Worm (Caenorhabditis elegans): ENCODE results near the gene acl-8.
A peak's percentile ranks its signal among the peaks of the same experiment; 100 is the strongest.

acl-8 gene

DNA sequence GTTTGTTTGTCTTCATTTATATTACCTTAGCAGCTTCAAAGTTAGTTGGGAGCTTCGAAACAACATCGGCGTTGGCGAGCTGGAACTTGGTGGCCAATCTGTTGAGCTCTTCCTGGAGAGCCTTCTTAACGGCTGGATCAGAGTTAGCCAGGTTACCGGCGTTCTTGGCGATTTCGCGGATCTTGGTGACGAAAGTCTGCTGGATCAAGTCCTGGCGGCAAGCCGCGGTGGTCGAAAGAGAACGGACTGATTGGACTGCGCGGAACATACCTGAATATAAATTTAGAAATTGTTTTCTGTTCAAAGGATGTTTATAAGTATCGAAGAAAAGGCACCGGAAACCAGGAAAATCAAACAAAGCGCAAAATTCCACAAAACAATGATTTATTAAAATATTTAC, 23.8 kb upstream of the acl-8 start, which contains the start of gene atp-4:
TSS of gene atp-4 (minus strand) at position 270 of the 400 bp plus-strand sequence.
- TF ChIP-seq egl-43 (GFP tag; IDR thresholded peaks at IDR 0.05) (peak; percentile 14; the same call in 1 of the 2 replicates), ama-1 (optimal IDR thresholded peaks at IDR 0.05) (peak; percentile 87), fkh-10 (GFP tag; optimal IDR thresholded peaks at IDR 0.05) (no peak), madf-5 (GFP tag; IDR thresholded peaks at IDR 0.05) (0 out of 4 replicates have a peak, but pooled peaks of 1 of the 2 experiments have one; percentile 67), mdt-29 (GFP tag; IDR thresholded peaks at IDR 0.05) (0 out of 2 replicates have a peak, but pooled peaks have one; percentile 15), set-16 (GFP tag; IDR thresholded peaks at IDR 0.05) (peak; percentile 68), unc-62 (GFP tag; optimal IDR thresholded peaks at IDR 0.05 in 1 of 2) (peak in 1 of 2 experiments; percentile 63), unc-62 (tag; optimal IDR thresholded peaks at IDR 0.05) (no peak), dmd-8 (GFP tag; IDR thresholded peaks at IDR 0.05) (0 out of 2 replicates have a peak, but pooled peaks have one; percentile 25), D1046.2 (GFP tag; IDR thresholded peaks at IDR 0.05) (0 out of 2 replicates have a peak, but pooled peaks have one; percentile 76), R02D3.7 (tag; optimal IDR thresholded peaks at IDR 0.05) (no peak), F26F4.8 (GFP tag; conservative IDR thresholded peaks at IDR 0.05) (no peak), dmd-9 (GFP tag; IDR thresholded peaks at IDR 0.05) (0 out of 2 replicates have a peak, but pooled peaks have one; percentile 15), lim-7 (GFP tag; IDR thresholded peaks at IDR 0.05) (peak; percentile 29; the same call in 1 of the 2 replicates), arid-1 (GFP tag; conservative IDR thresholded peaks at IDR 0.05) (no peak), dpl-1 (GFP tag; optimal IDR thresholded peaks at IDR 0.05) (no peak), Y48G9A.11 (GFP tag; IDR thresholded peaks at IDR 0.05) (peak; percentile 72), sdz-12 (GFP tag; optimal IDR thresholded peaks at IDR 0.05) (peak; percentile 51), jun-1 (tag; optimal IDR thresholded peaks at IDR 0.05) (no peak)

DNA sequence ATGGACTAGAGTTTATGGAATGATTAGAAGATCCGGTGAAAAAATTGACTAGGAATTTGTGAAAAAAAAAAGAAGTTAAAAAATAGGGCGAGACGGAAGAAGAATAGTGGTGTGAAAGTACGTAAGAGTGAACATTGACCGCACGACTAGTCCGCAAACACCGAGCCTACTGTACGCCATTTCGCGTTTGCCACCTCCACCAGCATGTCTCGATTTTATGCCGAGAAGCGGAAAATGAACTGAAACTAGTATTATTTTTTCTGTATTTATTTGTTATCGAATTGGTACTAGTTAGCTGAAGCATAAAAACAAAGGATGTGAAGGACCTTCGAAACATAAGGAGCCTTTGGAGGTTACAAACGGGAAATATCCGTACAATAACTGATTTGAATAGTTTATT, 23.2 kb upstream of the acl-8 start:
- TF ChIP-seq ceh-28 (tag; optimal IDR thresholded peaks at IDR 0.05) (no peak), dpl-1 (GFP tag; optimal IDR thresholded peaks at IDR 0.05) (peak; percentile 52), ceh-82 (tag; optimal IDR thresholded peaks at IDR 0.05) (no peak), nhr-77 (tag; optimal IDR thresholded peaks at IDR 0.05) (no peak), mep-1 (tag; optimal IDR thresholded peaks at IDR 0.05) (peak; percentile 43), nhr-6 (tag; optimal IDR thresholded peaks at IDR 0.05) (peak; percentile 44), nhr-11 (tag; optimal IDR thresholded peaks at IDR 0.05) (no peak), lin-38 (GFP tag; IDR thresholded peaks at IDR 0.05) (peak; percentile 57), zfp-3 (GFP tag; conservative IDR thresholded peaks at IDR 0.05) (peak; percentile 50; the same call in 1 of the 2 replicates), nhr-76 (tag; optimal IDR thresholded peaks at IDR 0.05) (no peak), Y75B8A.6 (GFP tag; IDR thresholded peaks at IDR 0.05) (no peak), nhr-41 (GFP tag; IDR thresholded peaks at IDR 0.05) (no peak), duxl-1 (tag; optimal IDR thresholded peaks at IDR 0.05; ENCODE audit: poor library complexity) (no peak), Y48G9A.11 (GFP tag; IDR thresholded peaks at IDR 0.05) (no peak), mes-2 (tag; optimal IDR thresholded peaks at IDR 0.05; ENCODE audit: poor library complexity, severe bottlenecking) (peak; percentile 76), lsy-2 (tag; optimal IDR thresholded peaks at IDR 0.05) (peak in 1 of 2 experiments; percentile 76), snpc-4 (tag; optimal IDR thresholded peaks at IDR 0.05) (no peak), hlh-30 (tag; optimal IDR thresholded peaks at IDR 0.05; ENCODE audit: insufficient read depth) (peak; percentile 28), daf-16 (GFP tag; optimal IDR thresholded peaks at IDR 0.05) (no peak), daf-16 (tag; optimal IDR thresholded peaks at IDR 0.05) (peak; percentile 25), fos-1 (tag; optimal IDR thresholded peaks at IDR 0.05) (no peak), hlh-11 (tag; optimal IDR thresholded peaks at IDR 0.05) (peak; percentile 20), ceh-62 (tag; optimal IDR thresholded peaks at IDR 0.05) (no peak), lin-39 (tag; optimal IDR thresholded peaks at IDR 0.05) (no peak), ama-1 (optimal IDR thresholded peaks at IDR 0.05) (peak; percentile 78), daf-19 (GFP tag; conservative IDR thresholded peaks at IDR 0.05) (no peak), rbr-2 (tag; optimal IDR thresholded peaks at IDR 0.05) (peak; percentile 18), dmd-6 (GFP tag; IDR thresholded peaks at IDR 0.05) (0 out of 2 replicates have a peak, but pooled peaks have one; percentile 12), spr-1 (tag; optimal IDR thresholded peaks at IDR 0.05) (no peak)
